Worm (Caenorhabditis elegans): ENCODE measurements around the gene srd-34.

srd-34 gene

ce11 chrV:10568496-10568895 is 19.6 kb upstream of the srd-34 start:
- TF ChIP-seq W03F9.2 (tag; optimal IDR thresholded peaks at IDR 0.05), result no peak
- TF ChIP-seq dao-5 (tag; optimal IDR thresholded peaks at IDR 0.05), result no peak
- no peak for TF ChIP-seq him-1 (tag; optimal IDR thresholded peaks at IDR 0.05)

ce11 chrV:10564830-10565365 is 16.0 kb upstream of the srd-34 start, which contains the start of gene cat-4:
TSS of gene cat-4 (plus strand) at chrV:10564880.
- TF ChIP-seq dao-5 (tag; optimal IDR thresholded peaks at IDR 0.05) (no peak), him-1 (tag; optimal IDR thresholded peaks at IDR 0.05) (no peak), W03F9.2 (tag; optimal IDR thresholded peaks at IDR 0.05) (no peak)

DNA sequence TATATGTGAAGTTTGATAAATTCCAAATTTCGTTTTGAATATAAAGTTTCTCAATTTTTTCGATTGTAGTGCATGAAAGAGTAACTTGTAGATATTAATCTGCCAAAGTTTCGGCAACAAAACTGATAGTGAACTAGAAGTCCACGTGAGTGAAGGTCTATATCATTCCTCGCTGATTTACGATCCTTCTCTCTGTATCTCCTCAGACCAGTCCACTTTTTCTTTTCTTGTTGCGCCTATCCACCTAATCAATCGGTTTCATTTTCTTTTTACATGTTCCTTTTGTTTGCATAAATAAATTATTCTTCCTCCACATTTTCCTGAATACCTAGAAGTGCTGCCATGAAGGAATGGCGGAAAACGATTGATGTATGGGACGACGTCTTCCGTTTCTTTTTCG is 15.3 kb upstream of the srd-34 start:
- TF ChIP-seq W03F9.2 (tag; optimal IDR thresholded peaks at IDR 0.05), result no peak
- TF ChIP-seq him-1 (tag; optimal IDR thresholded peaks at IDR 0.05), result no peak
- TF ChIP-seq dao-5 (tag; optimal IDR thresholded peaks at IDR 0.05), result no peak

DNA sequence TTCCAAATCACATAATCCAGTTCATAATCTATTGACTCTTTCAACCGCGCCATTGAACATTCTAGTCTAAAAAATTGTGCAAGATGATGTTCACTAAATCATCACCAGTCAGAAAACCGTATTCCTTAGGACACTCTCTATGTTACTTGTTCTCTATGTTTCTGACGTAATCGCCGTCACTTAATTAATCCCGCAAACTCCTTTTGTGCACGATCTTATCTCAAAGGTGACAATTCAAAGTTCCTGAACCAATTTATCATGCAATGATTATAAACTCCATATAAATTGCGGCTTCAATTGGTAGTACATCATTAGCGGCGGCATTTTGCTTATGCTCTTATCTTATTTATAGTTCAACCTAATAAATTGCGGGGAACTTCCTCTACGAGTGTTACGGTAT is 13.9 kb upstream of the srd-34 start:
- no peak for TF ChIP-seq W03F9.2 (tag; optimal IDR thresholded peaks at IDR 0.05)
- no peak for TF ChIP-seq him-1 (tag; optimal IDR thresholded peaks at IDR 0.05)
- no peak for TF ChIP-seq dao-5 (tag; optimal IDR thresholded peaks at IDR 0.05)

ce11 chrV:10561632-10562031 is 12.8 kb upstream of the srd-34 start:
- no peak for TF ChIP-seq him-1 (tag; optimal IDR thresholded peaks at IDR 0.05)
- no peak for TF ChIP-seq W03F9.2 (tag; optimal IDR thresholded peaks at IDR 0.05)
- no peak for TF ChIP-seq dao-5 (tag; optimal IDR thresholded peaks at IDR 0.05)

- TF ChIP-seq W03F9.2 (tag; optimal IDR thresholded peaks at IDR 0.05) (no peak), him-1 (tag; optimal IDR thresholded peaks at IDR 0.05) (no peak), dao-5 (tag; optimal IDR thresholded peaks at IDR 0.05) (no peak)
These were observed 11.7 kb upstream of the srd-34 start, which contains the start of gene col-152 for ce11 chrV:10560621-10561020. TSS of gene col-152 (plus strand) at chrV:10560921.

- TF ChIP-seq dao-5 (tag; optimal IDR thresholded peaks at IDR 0.05), result no peak
- TF ChIP-seq W03F9.2 (tag; optimal IDR thresholded peaks at IDR 0.05), result no peak
- TF ChIP-seq him-1 (tag; optimal IDR thresholded peaks at IDR 0.05), result no peak
These were observed 8.8 kb upstream of the srd-34 start, which contains the start of gene best-14 for ce11 chrV:10557676-10558075. TSS of gene best-14 (plus strand) at chrV:10557976.

DNA sequence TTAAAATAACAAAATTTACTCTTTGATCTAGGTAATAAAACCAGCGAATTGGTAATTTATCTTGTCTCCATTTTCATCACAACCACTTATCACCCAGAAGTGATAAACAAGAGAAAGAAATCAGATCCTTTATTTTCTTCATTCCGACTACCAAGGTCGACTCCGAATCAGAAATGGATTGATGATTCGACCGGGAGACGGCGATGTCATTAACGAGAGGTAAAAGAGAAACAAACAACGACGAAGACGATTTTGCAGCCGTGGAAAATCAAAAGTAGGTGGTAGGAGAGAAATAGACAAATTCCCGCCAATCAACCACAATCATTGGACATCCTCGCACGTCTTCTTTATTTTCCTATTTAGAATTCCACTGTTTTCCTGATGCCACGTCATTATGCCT is 8.2 kb upstream of the srd-34 start:
- TF ChIP-seq him-1 (tag; optimal IDR thresholded peaks at IDR 0.05) (no peak), dao-5 (tag; optimal IDR thresholded peaks at IDR 0.05) (no peak), W03F9.2 (tag; optimal IDR thresholded peaks at IDR 0.05) (no peak)

DNA sequence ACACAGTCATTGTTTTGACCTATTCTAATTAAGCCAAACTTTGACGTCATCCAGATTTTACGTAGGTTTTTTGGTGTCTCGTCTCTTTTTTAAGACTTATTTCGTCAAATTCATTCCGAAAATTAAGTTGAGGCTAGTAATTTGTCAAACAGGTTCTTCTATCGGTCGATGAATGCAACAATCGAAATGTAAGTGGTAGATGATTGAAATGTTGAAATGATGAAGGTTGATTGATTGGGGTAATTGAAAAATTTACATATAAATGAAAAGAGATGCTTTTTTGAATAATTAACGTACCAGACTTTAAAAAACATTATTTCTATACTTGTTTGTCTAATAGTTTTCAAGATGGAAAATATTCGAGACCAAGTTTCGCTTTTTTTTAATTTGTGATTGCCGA is 7.5 kb upstream of the srd-34 start:
- TF ChIP-seq him-1 (tag; optimal IDR thresholded peaks at IDR 0.05), result no peak
- no peak for TF ChIP-seq dao-5 (tag; optimal IDR thresholded peaks at IDR 0.05)

ce11 chrV:10555239-10555638 is 6.4 kb upstream of the srd-34 start, which contains the start of gene F32G8.3:
TSS of gene F32G8.3 (minus strand) at chrV:10555339.
- TF ChIP-seq dao-5 (tag; optimal IDR thresholded peaks at IDR 0.05) (no peak), W03F9.2 (tag; optimal IDR thresholded peaks at IDR 0.05) (no peak), him-1 (tag; optimal IDR thresholded peaks at IDR 0.05) (no peak)

DNA sequence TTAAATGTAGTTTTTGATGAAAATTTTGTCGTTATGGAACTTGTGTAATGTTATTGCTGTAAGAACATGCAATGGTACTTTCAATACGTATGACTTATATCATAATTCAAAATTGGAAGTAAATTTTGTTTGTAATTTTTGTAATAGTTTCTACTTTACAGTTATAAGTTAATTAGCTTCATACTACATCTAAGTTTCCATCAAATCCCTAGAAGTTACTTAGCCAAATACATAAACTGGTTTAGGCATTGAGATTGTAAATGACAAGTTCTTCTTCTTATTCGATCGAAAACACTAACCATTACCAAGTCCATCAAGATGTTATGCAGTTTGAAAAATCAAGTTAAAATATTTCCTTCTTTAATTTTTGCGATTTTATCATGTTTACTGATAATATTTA is 836 bp upstream of the srd-34 start, which contains the start of gene F32G8.2:
Gene F32G8.2, plus strand, starts transcription at position 301 of the 400 bp plus-strand sequence.
- TF ChIP-seq dao-5 (tag; optimal IDR thresholded peaks at IDR 0.05) (no peak), him-1 (tag; optimal IDR thresholded peaks at IDR 0.05) (no peak), W03F9.2 (tag; optimal IDR thresholded peaks at IDR 0.05) (no peak)

ce11 chrV:10546749-10547148 is 2.1 kb downstream of the srd-34 start, which contains the start of gene F25D1.5:
TSS of gene F25D1.5 (minus strand) at chrV:10546783.
- TF ChIP-seq W03F9.2 (tag; optimal IDR thresholded peaks at IDR 0.05) (no peak), him-1 (tag; optimal IDR thresholded peaks at IDR 0.05) (no peak), dao-5 (tag; optimal IDR thresholded peaks at IDR 0.05) (no peak)

- no peak for TF ChIP-seq W03F9.2 (tag; optimal IDR thresholded peaks at IDR 0.05)
- TF ChIP-seq dao-5 (tag; optimal IDR thresholded peaks at IDR 0.05), result no peak
- no peak for TF ChIP-seq him-1 (tag; optimal IDR thresholded peaks at IDR 0.05)
These were observed 8.9 kb downstream of the srd-34 start, which contains the start of gene degt-1 for ce11 chrV:10540024-10540423. TSS of gene degt-1 (plus strand) at chrV:10540324.

- no peak for TF ChIP-seq W03F9.2 (tag; optimal IDR thresholded peaks at IDR 0.05)
- no peak for TF ChIP-seq him-1 (tag; optimal IDR thresholded peaks at IDR 0.05)
- no peak for TF ChIP-seq dao-5 (tag; optimal IDR thresholded peaks at IDR 0.05)
These were observed 9.8 kb downstream of the srd-34 start, which contains the start of gene F25D1.8 for ce11 chrV:10539114-10539513. TSS of gene F25D1.8 (plus strand) at chrV:10539414.

DNA sequence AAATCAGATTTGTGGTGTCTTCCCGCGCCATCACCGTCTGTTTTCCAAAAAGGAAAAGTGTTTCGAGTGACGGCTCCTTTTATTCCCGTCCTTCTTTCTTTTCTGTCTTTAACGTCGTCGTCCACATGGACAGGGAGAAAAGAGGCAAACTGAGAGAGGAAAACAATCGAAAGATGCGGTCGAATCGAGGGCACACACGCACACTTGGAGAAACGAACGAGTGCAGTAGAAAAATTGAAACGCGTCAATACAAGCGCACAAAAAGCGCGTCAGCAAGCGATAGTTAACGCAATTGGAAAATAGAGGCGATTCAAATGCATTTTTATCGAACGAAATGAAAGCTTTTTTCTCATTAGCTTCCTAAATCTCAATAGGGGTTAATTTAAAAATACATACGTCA is 12.1 kb downstream of the srd-34 start:
- peak; percentile 88 for TF ChIP-seq him-1 (tag; optimal IDR thresholded peaks at IDR 0.05)
- TF ChIP-seq W03F9.2 (tag; optimal IDR thresholded peaks at IDR 0.05), result peak; percentile 72
- TF ChIP-seq dao-5 (tag; optimal IDR thresholded peaks at IDR 0.05), result no peak
